Worm (Caenorhabditis elegans): Measurements from ENCODE around the gene lgc-35.

- TF ChIP-seq ceh-82 (tag; optimal IDR thresholded peaks at IDR 0.05) (no peak), ZK546.5 (tag; optimal IDR thresholded peaks at IDR 0.05) (no peak), nhr-237 (tag; optimal IDR thresholded peaks at IDR 0.05) (no peak), sea-2 (GFP tag; optimal IDR thresholded peaks at IDR 0.05) (no peak), daf-12 (tag; optimal IDR thresholded peaks at IDR 0.05) (no peak), ama-1 (optimal IDR thresholded peaks at IDR 0.05) (no peak), nhr-76 (tag; optimal IDR thresholded peaks at IDR 0.05) (no peak)
Observed at ce11 chrII:12799927-12800522, 39.9 kb downstream of the lgc-35 start.
